Fruit fly (Drosophila melanogaster) whole organism, embryonic: ENCODE data around the gene Rab35.

ENCODE experiments used
- CG3838 ChIP-seq: fragments of 200-800 bp; sonication (Bioruptor generic); optimal IDR thresholded peaks from 3 replicates; lab custom pipeline; 2016; ENCODE audit warnings: missing biosample characterization, missing genetic modification characterization
- CG43689 ChIP-seq: fragments of 200-800 bp; sonication (Bioruptor generic); IDR thresholded peaks from 2 replicates; pipeline ENCODE4 v1.3.6; 2022; ENCODE audit warnings: missing biosample characterization, missing genetic modification characterization
- CG9797 ChIP-seq: fragments of 200-800 bp; sonication (Bioruptor generic); optimal IDR thresholded peaks from 3 replicates; lab custom pipeline; 2018; ENCODE audit warnings: missing biosample characterization, mild to moderate bottlenecking, missing genetic modification characterization

DNA sequence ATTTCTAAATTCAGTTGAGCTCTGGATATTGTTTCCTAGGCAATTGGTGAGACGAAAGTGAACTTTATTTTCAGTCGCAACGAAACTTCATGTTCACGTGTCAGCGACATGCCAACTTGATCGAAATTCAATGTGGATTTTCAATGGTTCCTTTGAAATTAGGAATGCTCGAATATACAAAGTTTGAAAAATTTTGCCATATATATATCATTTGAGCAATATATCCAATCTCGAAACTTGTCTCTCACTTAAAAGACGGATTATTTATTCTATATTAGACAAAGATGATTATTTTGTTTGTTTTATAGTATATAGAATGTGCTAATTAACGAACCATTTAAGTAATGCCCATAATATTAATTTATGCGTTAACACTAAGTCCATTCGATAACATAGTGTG lies 49.2 kb downstream of the Rab35 start, which contains the start of gene karr:
- TF ChIP-seq CG43689 (GFP tag; lab: Robert Waterston, UW): no peak
- no peak for TF ChIP-seq CG3838
- no peak for TF ChIP-seq CG9797
